Fruit fly (Drosophila melanogaster): Measurements from ENCODE around the gene CG31674.

Gene CG31674

DNA sequence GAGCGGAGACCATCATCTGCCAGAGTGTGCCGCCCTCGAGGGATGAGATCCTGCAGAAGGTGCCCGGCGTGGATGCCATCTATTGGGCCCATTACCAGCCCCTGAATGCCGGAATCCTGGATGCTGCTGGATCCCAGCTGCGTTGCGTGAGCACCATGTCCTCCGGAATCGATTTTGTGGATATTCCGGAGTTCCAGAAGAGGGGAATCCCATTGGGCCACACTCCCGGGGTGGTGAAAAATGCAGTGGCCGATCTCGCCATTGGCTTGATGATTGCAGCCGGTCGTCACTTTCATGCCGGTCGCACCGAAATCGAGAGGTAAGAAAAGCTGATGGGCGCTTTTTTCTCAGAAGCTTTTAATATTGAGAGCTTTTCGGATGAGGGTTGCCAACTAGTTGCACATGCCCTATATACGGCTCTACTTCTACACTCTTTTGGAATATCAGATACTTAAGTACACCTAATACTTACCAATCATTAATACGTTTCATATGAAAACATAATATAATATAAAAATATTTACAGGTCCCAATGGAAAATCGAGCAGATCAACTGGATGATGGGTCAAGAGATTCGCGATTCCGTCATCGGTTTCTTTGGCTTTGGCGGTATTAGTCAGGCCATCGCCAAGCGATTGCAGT is 1.2 kb upstream of the CG31674 start:
- no peak for TF ChIP-seq CG1620 (GFP tag; optimal IDR thresholded peaks at IDR 0.05)
- peak; percentile 0 for TF ChIP-seq pad (GFP tag; optimal IDR thresholded peaks at IDR 0.05)
- peak; percentile 45 for TF ChIP-seq tj (GFP tag; optimal IDR thresholded peaks at IDR 0.05)
- peak; percentile 22 for TF ChIP-seq CG7101 (tag; optimal IDR thresholded peaks at IDR 0.05)
- peak; percentile 93 for TF ChIP-seq CG14711 (tag; optimal IDR thresholded peaks at IDR 0.05)
- peak; percentile 21 for TF ChIP-seq CG11617 (GFP tag; optimal IDR thresholded peaks at IDR 0.05)
- TF ChIP-seq cic (GFP tag; optimal IDR thresholded peaks at IDR 0.05) = peak; percentile 24
- no peak for TF ChIP-seq kay (GFP tag; ENCODE audit: borderline replicate concordance)
- peak; percentile 7 for TF ChIP-seq Mnt (GFP tag; optimal IDR thresholded peaks at IDR 0.05)
- peak; percentile 9 for TF ChIP-seq ovo (GFP tag; optimal IDR thresholded peaks at IDR 0.05)
- peak; percentile 16 for TF ChIP-seq CG33017 (tag; optimal IDR thresholded peaks at IDR 0.05)
- peak; percentile 0 for TF ChIP-seq bab1 (GFP tag; optimal IDR thresholded peaks at IDR 0.05)
- no peak for TF ChIP-seq CG5204 (GFP tag; optimal IDR thresholded peaks at IDR 0.05)
- no peak for TF ChIP-seq CG12768 (GFP tag; optimal IDR thresholded peaks at IDR 0.05)
- no peak for TF ChIP-seq cnc (optimal IDR thresholded peaks at IDR 0.05)

DNA sequence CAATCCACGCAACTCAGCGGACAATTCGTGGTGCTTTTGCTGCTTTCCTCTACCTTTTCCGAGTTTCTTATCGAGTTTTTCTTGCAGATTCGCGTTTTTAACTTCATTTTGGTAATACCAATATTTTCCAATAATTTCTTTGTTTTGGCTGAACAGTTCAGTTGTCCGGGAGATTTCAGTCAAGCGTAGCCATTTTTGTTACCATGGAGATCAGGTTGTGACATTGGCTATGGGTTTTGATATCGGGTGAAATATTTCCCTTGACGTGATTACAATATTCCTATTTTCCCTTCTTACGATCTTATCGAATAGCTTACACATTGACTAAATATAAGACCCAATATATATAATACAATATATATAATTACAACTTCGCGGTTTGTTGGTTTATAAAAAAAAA is 4.4 kb downstream of the CG31674 start, which contains the start of gene Oseg5:
TSS of gene Oseg5 (minus strand) at position 340 of the 400 bp plus-strand sequence.
- TF ChIP-seq CG11617 (GFP tag; optimal IDR thresholded peaks at IDR 0.05) (no peak), cnc (optimal IDR thresholded peaks at IDR 0.05) (no peak), kay (GFP tag; ENCODE audit: borderline replicate concordance) (no peak), tj (GFP tag; optimal IDR thresholded peaks at IDR 0.05) (no peak), Clk (GFP tag; optimal IDR thresholded peaks at IDR 0.05) (no peak), Hr96 (GFP tag; optimal IDR thresholded peaks at IDR 0.05) (no peak), ovo (GFP tag; optimal IDR thresholded peaks at IDR 0.05) (no peak), pad (GFP tag; optimal IDR thresholded peaks at IDR 0.05) (no peak), bab1 (GFP tag; optimal IDR thresholded peaks at IDR 0.05) (no peak), Crg-1 (GFP tag; optimal IDR thresholded peaks at IDR 0.05) (no peak), CG7101 (tag; optimal IDR thresholded peaks at IDR 0.05) (no peak)

DNA sequence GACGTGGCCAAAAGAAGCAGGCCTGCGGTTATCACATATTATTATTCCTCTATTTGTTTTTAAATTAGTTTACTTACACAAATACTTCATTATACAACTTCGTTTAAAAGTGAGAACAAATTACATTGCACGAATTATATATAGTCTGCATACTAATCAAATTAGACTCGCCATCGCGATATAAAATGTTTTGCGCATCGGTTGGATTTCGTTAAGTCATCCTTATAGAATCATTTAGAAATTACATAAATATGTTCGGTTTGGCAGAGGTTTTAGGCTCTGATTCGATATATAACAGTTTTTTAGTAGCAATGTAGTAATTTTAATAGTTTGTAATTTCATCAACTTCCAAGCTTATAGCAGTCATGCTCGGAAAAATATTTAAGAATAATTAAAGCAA is 6.8 kb downstream of the CG31674 start, which contains the start of gene Spn38F:
TSS of gene Spn38F (minus strand) at position 101 of the 400 bp plus-strand sequence.
- TF ChIP-seq CG11617 (GFP tag; optimal IDR thresholded peaks at IDR 0.05) = no peak
- no peak for TF ChIP-seq CG12768 (GFP tag; optimal IDR thresholded peaks at IDR 0.05)
- no peak for TF ChIP-seq CG5204 (GFP tag; optimal IDR thresholded peaks at IDR 0.05)
- no peak for TF ChIP-seq CG1620 (GFP tag; optimal IDR thresholded peaks at IDR 0.05)
- no peak for TF ChIP-seq cic (GFP tag; optimal IDR thresholded peaks at IDR 0.05)
- no peak for TF ChIP-seq CG33017 (tag; optimal IDR thresholded peaks at IDR 0.05)
- no peak for TF ChIP-seq kay (GFP tag; ENCODE audit: borderline replicate concordance)
- TF ChIP-seq ovo (GFP tag; optimal IDR thresholded peaks at IDR 0.05) = no peak
- no peak for TF ChIP-seq tj (GFP tag; optimal IDR thresholded peaks at IDR 0.05)
- no peak for TF ChIP-seq CG7045 (GFP tag; optimal IDR thresholded peaks at IDR 0.05)
- no peak for TF ChIP-seq Crg-1 (GFP tag; optimal IDR thresholded peaks at IDR 0.05)
- TF ChIP-seq Mnt (GFP tag; optimal IDR thresholded peaks at IDR 0.05) = no peak
- no peak for TF ChIP-seq CG7101 (tag; optimal IDR thresholded peaks at IDR 0.05)

DNA sequence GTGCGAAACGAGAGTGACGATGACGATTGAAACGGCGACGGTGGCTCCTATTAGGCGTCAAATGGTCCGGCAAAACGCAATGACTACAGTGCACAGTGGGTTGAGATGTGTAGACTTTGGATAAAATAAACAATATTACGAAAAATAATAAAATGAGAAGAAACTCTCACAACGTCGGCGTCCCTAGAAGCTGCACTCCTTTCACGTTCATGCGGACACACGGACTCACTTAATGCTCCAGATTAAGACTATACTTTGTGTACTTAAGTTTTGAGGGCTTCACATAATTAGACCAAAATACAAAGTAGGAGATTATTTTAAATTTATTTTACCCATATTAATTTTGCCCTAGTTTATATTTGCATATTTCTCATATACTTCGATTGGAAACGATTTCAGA is 8.9 kb downstream of the CG31674 start:
- no peak for TF ChIP-seq CG14711 (tag; optimal IDR thresholded peaks at IDR 0.05)
- TF ChIP-seq CG11617 (GFP tag; optimal IDR thresholded peaks at IDR 0.05) = no peak
- TF ChIP-seq CG1620 (GFP tag; optimal IDR thresholded peaks at IDR 0.05) = no peak
- TF ChIP-seq CG5204 (GFP tag; optimal IDR thresholded peaks at IDR 0.05) = no peak
- no peak for TF ChIP-seq CG7101 (tag; optimal IDR thresholded peaks at IDR 0.05)
- TF ChIP-seq tj (GFP tag; optimal IDR thresholded peaks at IDR 0.05) = no peak
- no peak for TF ChIP-seq cnc (optimal IDR thresholded peaks at IDR 0.05)
- TF ChIP-seq Hr96 (GFP tag; optimal IDR thresholded peaks at IDR 0.05) = no peak
- no peak for TF ChIP-seq pad (GFP tag; optimal IDR thresholded peaks at IDR 0.05)

DNA sequence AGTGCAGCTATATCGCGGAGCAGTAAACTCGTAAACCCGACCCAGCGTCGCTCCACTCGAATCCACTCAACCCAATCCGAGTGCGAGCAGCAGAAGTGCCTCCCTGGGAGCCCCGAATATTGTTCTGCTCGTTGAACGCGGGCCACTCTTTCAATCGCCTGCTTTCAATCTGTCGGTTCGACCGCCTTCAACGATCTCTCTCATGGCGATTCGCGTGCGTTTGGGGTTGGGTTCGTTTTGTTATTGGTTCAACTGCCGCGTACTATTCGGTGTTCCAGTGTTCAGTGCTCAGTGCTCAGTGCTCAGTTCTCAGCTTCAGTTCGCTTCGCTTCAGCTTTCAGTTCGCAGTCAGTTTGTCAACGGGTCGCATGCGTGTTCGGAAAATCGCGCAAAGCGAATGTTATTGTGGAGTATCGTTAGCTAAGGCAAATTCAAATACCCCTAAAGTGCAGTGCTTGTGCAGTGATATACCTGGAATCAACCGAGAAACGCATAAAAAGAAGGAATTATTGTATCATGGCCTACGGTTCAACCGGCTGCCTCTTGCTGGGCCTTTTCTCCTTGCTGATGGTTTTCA is 9.5 kb downstream of the CG31674 start, which contains the start of gene CG31676:
TSS of gene CG31676 (plus strand) at position 289 of the 577 bp plus-strand sequence.
- TF ChIP-seq cnc (optimal IDR thresholded peaks at IDR 0.05) = no peak
- TF ChIP-seq kay (GFP tag; ENCODE audit: borderline replicate concordance) = peak; percentile 50

DNA sequence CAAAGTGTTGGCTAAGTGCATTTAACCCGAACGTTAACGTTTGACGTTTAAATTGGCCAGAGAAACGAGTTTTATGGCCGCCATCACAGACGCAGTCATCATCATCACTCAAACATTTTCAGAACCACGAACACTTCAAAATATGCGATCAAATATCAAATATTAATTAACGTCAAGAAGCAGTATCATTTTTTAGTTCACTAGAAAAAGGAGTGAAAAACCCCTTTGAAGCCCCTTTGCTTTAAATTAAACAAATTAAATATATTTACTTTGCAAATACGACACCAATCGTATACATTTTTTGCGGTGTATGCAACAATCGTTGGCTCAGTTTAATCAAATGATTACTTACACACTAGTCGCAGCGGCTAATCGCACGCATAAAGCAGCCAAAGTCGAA is 13.3 kb downstream of the CG31674 start:
- TF ChIP-seq CG7045 (GFP tag; optimal IDR thresholded peaks at IDR 0.05) = no peak
- TF ChIP-seq CG12768 (GFP tag; optimal IDR thresholded peaks at IDR 0.05) = no peak
- TF ChIP-seq cic (GFP tag; optimal IDR thresholded peaks at IDR 0.05) = no peak
- no peak for TF ChIP-seq CG5204 (GFP tag; optimal IDR thresholded peaks at IDR 0.05)
- TF ChIP-seq CG7101 (tag; optimal IDR thresholded peaks at IDR 0.05) = no peak
- no peak for TF ChIP-seq CG11617 (GFP tag; optimal IDR thresholded peaks at IDR 0.05)
- no peak for TF ChIP-seq kay (GFP tag; ENCODE audit: borderline replicate concordance)
- TF ChIP-seq ovo (GFP tag; optimal IDR thresholded peaks at IDR 0.05) = no peak
- TF ChIP-seq tj (GFP tag; optimal IDR thresholded peaks at IDR 0.05) = no peak
- TF ChIP-seq pad (GFP tag; optimal IDR thresholded peaks at IDR 0.05) = no peak
- no peak for TF ChIP-seq CG14711 (tag; optimal IDR thresholded peaks at IDR 0.05)
- TF ChIP-seq CG33017 (tag; optimal IDR thresholded peaks at IDR 0.05) = no peak
- no peak for TF ChIP-seq cnc (optimal IDR thresholded peaks at IDR 0.05)
- TF ChIP-seq CG1620 (GFP tag; optimal IDR thresholded peaks at IDR 0.05) = no peak
- TF ChIP-seq bab1 (GFP tag; optimal IDR thresholded peaks at IDR 0.05) = no peak
- no peak for TF ChIP-seq Clk (GFP tag; optimal IDR thresholded peaks at IDR 0.05)
- TF ChIP-seq toe (GFP tag; optimal IDR thresholded peaks at IDR 0.05) = no peak
- no peak for TF ChIP-seq Crg-1 (GFP tag; optimal IDR thresholded peaks at IDR 0.05)
- no peak for TF ChIP-seq Hr96 (GFP tag; optimal IDR thresholded peaks at IDR 0.05)

Data from whole organism, adult.